Fruit fly (Drosophila melanogaster) whole organism, embryonic: ENCODE measurements around the gene ball.

ENCODE experiments used
- CG10321 ChIP-seq: fragments of 200-800 bp; sonication (Bioruptor generic); IDR thresholded peaks from 2 replicates; pipeline ENCODE4 v1.3.6; 2022; ENCODE audit warnings: missing biosample characterization, missing genetic modification characterization
- CG11723 ChIP-seq: fragments of 200-800 bp; sonication (Bioruptor generic); optimal IDR thresholded peaks from 2 replicates; lab custom pipeline; 2017; ENCODE audit warnings: missing biosample characterization, mild to moderate bottlenecking, missing genetic modification characterization
- CG12769 ChIP-seq: fragments of 200-800 bp; sonication (Bioruptor generic); optimal IDR thresholded peaks from 2 replicates; lab custom pipeline; 2019; ENCODE audit warnings: missing biosample characterization, mild to moderate bottlenecking, missing genetic modification characterization, moderate library complexity
- CG13296 ChIP-seq: fragments of 200-800 bp; sonication (Bioruptor generic); optimal IDR thresholded peaks from 3 replicates; lab custom pipeline; 2018; ENCODE audit warnings: missing biosample characterization, mild to moderate bottlenecking, missing genetic modification characterization
- CG14014 ChIP-seq: fragments of 200-800 bp; sonication (Bioruptor generic); IDR thresholded peaks from 2 replicates; pipeline ENCODE4 v1.3.6; 2022; ENCODE audit warnings: missing biosample characterization, missing genetic modification characterization
- CG14050 ChIP-seq: fragments of 200-800 bp; sonication (Bioruptor generic); IDR thresholded peaks from 3 replicates; pipeline ENCODE4 v1.3.6; 2022; ENCODE audit warnings: missing biosample characterization, missing genetic modification characterization
- CG14441 ChIP-seq: fragments of 200-800 bp; sonication (Bioruptor generic); IDR thresholded peaks from 2 replicates; pipeline ENCODE4 v1.3.6; 2022; ENCODE audit warnings: missing biosample characterization, missing genetic modification characterization
- CG17568 ChIP-seq: fragments of 200-800 bp; sonication (Bioruptor generic); optimal IDR thresholded peaks from 2 replicates; lab custom pipeline; 2018; ENCODE audit warnings: missing biosample characterization, mild to moderate bottlenecking, missing genetic modification characterization, moderate library complexity
- CG17802 ChIP-seq: fragments of 200-800 bp; sonication (Bioruptor generic); optimal IDR thresholded peaks from 2 replicates; lab custom pipeline; 2018; ENCODE audit warnings: missing biosample characterization, mild to moderate bottlenecking, missing genetic modification characterization, moderate library complexity
- CG17912 ChIP-seq: fragments of 200-800 bp; sonication (Bioruptor generic); optimal IDR thresholded peaks from 2 replicates; lab custom pipeline; 2018; ENCODE audit warnings: missing biosample characterization, mild to moderate bottlenecking, missing genetic modification characterization
- CG18764 ChIP-seq: fragments of 200-800 bp; sonication (Bioruptor generic); optimal IDR thresholded peaks from 3 replicates; lab custom pipeline; 2016; ENCODE audit warnings: missing biosample characterization, missing genetic modification characterization
- CG2202 ChIP-seq: fragments of 200-800 bp; sonication (Bioruptor generic); optimal IDR thresholded peaks from 2 replicates; lab custom pipeline; 2018; ENCODE audit warnings: missing biosample characterization, mild to moderate bottlenecking, missing genetic modification characterization
- CG2712 ChIP-seq: fragments of 200-800 bp; optimal IDR thresholded peaks from 3 replicates; lab custom pipeline; 2019; ENCODE audit warnings: missing biosample characterization, mild to moderate bottlenecking, missing genetic modification characterization, moderate library complexity
- CG31441 ChIP-seq: fragments of 200-800 bp; sonication (Bioruptor generic); IDR thresholded peaks from 2 replicates; pipeline ENCODE4 v1.3.6; 2022; ENCODE audit warnings: missing biosample characterization, missing genetic modification characterization
- CG32532 ChIP-seq: fragments of 200-800 bp; sonication (Bioruptor generic); IDR thresholded peaks from 2 replicates; pipeline ENCODE4 v1.3.6; 2022; ENCODE audit warnings: missing biosample characterization, missing genetic modification characterization
- CG34224 ChIP-seq: fragments of 200-800 bp; sonication (Bioruptor generic); IDR thresholded peaks from 3 replicates; pipeline ENCODE4 v1.3.6; 2022; ENCODE audit warnings: missing biosample characterization, missing genetic modification characterization; ENCODE audit not compliant: partially characterized antibody
- CG4617 ChIP-seq: fragments of 200-800 bp; sonication (Bioruptor generic); optimal IDR thresholded peaks from 3 replicates; lab custom pipeline; 2016; ENCODE audit warnings: missing biosample characterization, missing genetic modification characterization, borderline replicate concordance
- CG5180 ChIP-seq: fragments of 200-800 bp; sonication (Bioruptor generic); optimal IDR thresholded peaks from 3 replicates; lab custom pipeline; 2017; ENCODE audit warnings: missing biosample characterization, missing genetic modification characterization, mild to moderate bottlenecking, moderate library complexity, missing genetic modification reagents
- CG8388 ChIP-seq: fragments of 200-800 bp; sonication (Bioruptor generic); optimal IDR thresholded peaks from 2 replicates; lab custom pipeline; 2019; ENCODE audit warnings: missing biosample characterization, mild to moderate bottlenecking, missing genetic modification characterization, moderate library complexity
- CG9727 ChIP-seq: fragments of 200-800 bp; sonication (Bioruptor generic); optimal IDR thresholded peaks from 3 replicates; lab custom pipeline; 2017; ENCODE audit warnings: missing biosample characterization, mild to moderate bottlenecking, missing genetic modification characterization
- Dip3 ChIP-seq: fragments of 200-800 bp; sonication (Bioruptor generic); optimal IDR thresholded peaks from 3 replicates; lab custom pipeline; 2016; ENCODE audit warnings: missing biosample characterization, missing genetic modification characterization
- Drgx ChIP-seq: fragments of 200-800 bp; sonication (Bioruptor generic); IDR thresholded peaks from 2 replicates; pipeline ENCODE4 v1.3.6; 2022; ENCODE audit warnings: missing biosample characterization, missing genetic modification characterization
- E2f1 ChIP-seq: fragments of 200-800 bp; sonication (Bioruptor generic); IDR thresholded peaks from 2 replicates; pipeline ENCODE4 v1.3.6; 2022; ENCODE audit warnings: missing biosample characterization, missing genetic modification characterization
- HLH54F ChIP-seq: fragments of 200-800 bp; sonication (Bioruptor generic); optimal IDR thresholded peaks from 3 replicates; lab custom pipeline; 2016; ENCODE audit warnings: missing biosample characterization, missing genetic modification characterization
- Hmr ChIP-seq: fragments of 200-800 bp; sonication (Bioruptor generic); optimal IDR thresholded peaks from 3 replicates; lab custom pipeline; 2017; ENCODE audit warnings: mild to moderate bottlenecking, missing biosample characterization, missing genetic modification reagents, missing genetic modification characterization
- Hr51 ChIP-seq, 2 experiments: fragments of 200-800 bp; sonication (Bioruptor generic); optimal IDR thresholded peaks; 2 replicates in 1 of 2; 3 replicates in 1 of 2; lab custom pipeline; 2016 to 2018; ENCODE audit warnings: missing biosample characterization in 2 of 2, missing genetic modification characterization in 2 of 2, mild to moderate bottlenecking in 1 of 2, moderate library complexity in 1 of 2
- MESR4 ChIP-seq: fragments of 200-800 bp; sonication (Bioruptor generic); optimal IDR thresholded peaks from 2 replicates; lab custom pipeline; 2018; ENCODE audit warnings: missing biosample characterization, mild to moderate bottlenecking, missing genetic modification characterization, moderate library complexity
- MTF-1 ChIP-seq: fragments of 200-800 bp; sonication (Bioruptor generic); optimal IDR thresholded peaks from 2 replicates; lab custom pipeline; 2018; ENCODE audit warnings: missing biosample characterization, mild to moderate bottlenecking, missing genetic modification characterization, borderline replicate concordance
- Poxn ChIP-seq: fragments of 200-800 bp; sonication (Bioruptor generic); IDR thresholded peaks from 2 replicates; pipeline ENCODE4 v1.3.6; 2022; ENCODE audit warnings: missing biosample characterization, missing genetic modification characterization
- Scr ChIP-seq: fragments of 200-800 bp; sonication (Bioruptor generic); IDR thresholded peaks from 2 replicates; pipeline ENCODE4 v1.3.6; 2022; ENCODE audit warnings: missing biosample characterization, missing genetic modification characterization; ENCODE audit not compliant: partially characterized antibody
- Six4 ChIP-seq: fragments of 200-800 bp; sonication (Bioruptor generic); optimal IDR thresholded peaks from 2 replicates; lab custom pipeline; 2016; ENCODE audit warnings: missing biosample characterization, missing genetic modification characterization
- Stat92E ChIP-seq, 3 experiments: fragments of >200 bp in 2 of 3; fragments of 200-800 bp in 1 of 3; sonication (Bioruptor generic) in 1 of 3; optimal IDR thresholded peaks; 2 replicates each; lab custom pipeline; 2017 to 2019; ENCODE audit warnings: missing biosample characterization in 3 of 3, missing genetic modification characterization in 3 of 3, mild to moderate bottlenecking in 1 of 3, moderate library complexity in 1 of 3
- bbx ChIP-seq: fragments of 200-800 bp; sonication (Bioruptor generic); IDR thresholded peaks from 2 replicates; pipeline ENCODE4 v1.3.6; 2022; ENCODE audit warnings: missing biosample characterization, missing genetic modification characterization; ENCODE audit not compliant: partially characterized antibody
- cwo ChIP-seq: fragments of 200-800 bp; sonication (Bioruptor generic); optimal IDR thresholded peaks from 3 replicates; lab custom pipeline; 2017; ENCODE audit warnings: missing biosample characterization, missing genetic modification characterization, mild to moderate bottlenecking, moderate library complexity, missing genetic modification reagents
- disco-r ChIP-seq: fragments of 200-800 bp; sonication (Bioruptor generic); optimal IDR thresholded peaks from 2 replicates; lab custom pipeline; 2016; ENCODE audit warnings: missing biosample characterization, missing genetic modification characterization
- eyg ChIP-seq: fragments of 200-800 bp; sonication (Bioruptor generic); optimal IDR thresholded peaks from 3 replicates; lab custom pipeline; 2016; ENCODE audit warnings: missing biosample characterization, missing genetic modification characterization
- fd96Cb ChIP-seq: fragments of 200-800 bp; sonication (Bioruptor generic); optimal IDR thresholded peaks from 2 replicates; lab custom pipeline; 2018; ENCODE audit warnings: missing biosample characterization, mild to moderate bottlenecking, missing genetic modification characterization, moderate library complexity
- ftz-f1 ChIP-seq: fragments of 200-800 bp; sonication (Bioruptor generic); optimal IDR thresholded peaks from 2 replicates; lab custom pipeline; 2016; ENCODE audit warnings: missing biosample characterization, missing genetic modification characterization
- fu2 ChIP-seq: fragments of 200-800 bp; sonication (Bioruptor generic); optimal IDR thresholded peaks from 2 replicates; lab custom pipeline; 2016; ENCODE audit warnings: missing biosample characterization, missing genetic modification characterization
- hkb ChIP-seq, 2 experiments: fragments of 200-800 bp in 1 of 2; fragments of >200 bp in 1 of 2; sonication (Bioruptor generic) in 1 of 2; IDR thresholded peaks in 1 of 2; optimal IDR thresholded peaks in 1 of 2; 2 replicates each; pipeline versions ENCODE4 v1.3.6 to Lab custom; 2017 to 2022; ENCODE audit warnings: missing biosample characterization in 1 of 2, missing genetic modification characterization in 1 of 2
- ken ChIP-seq: fragments of 200-800 bp; sonication (Bioruptor generic); IDR thresholded peaks from 3 replicates; pipeline ENCODE4 v1.3.6; 2022; ENCODE audit warnings: missing biosample characterization, missing genetic modification characterization
- maf-S ChIP-seq: fragments of 200-800 bp; sonication (Bioruptor generic); optimal IDR thresholded peaks from 2 replicates; lab custom pipeline; 2016; ENCODE audit warnings: missing biosample characterization, missing genetic modification characterization
- pnt ChIP-seq: fragments of 200-800 bp; sonication (Bioruptor generic); optimal IDR thresholded peaks from 3 replicates; lab custom pipeline; 2016; ENCODE audit warnings: missing biosample characterization, missing genetic modification characterization
- prd ChIP-seq, 3 experiments: fragments of >200 bp in 2 of 3; fragments of 200-800 bp in 1 of 3; sonication (Bioruptor generic) in 1 of 3; optimal IDR thresholded peaks in 2 of 3; IDR thresholded peaks in 1 of 3; 2 replicates in 2 of 3; 3 replicates in 1 of 3; pipeline versions ENCODE4 v1.3.6 to Lab custom; 2017 to 2022; ENCODE audit warnings: missing biosample characterization in 1 of 3, missing genetic modification characterization in 1 of 3
- salm ChIP-seq: fragments of 200-800 bp; sonication (Bioruptor generic); optimal IDR thresholded peaks from 2 replicates; lab custom pipeline; 2018; ENCODE audit warnings: missing biosample characterization, mild to moderate bottlenecking, missing genetic modification characterization
- seq ChIP-seq: fragments of 200-800 bp; sonication (Bioruptor generic); IDR thresholded peaks from 2 replicates; pipeline ENCODE4 v1.3.6; 2022; ENCODE audit warnings: missing biosample characterization, missing genetic modification characterization
- stc ChIP-seq: fragments of 200-800 bp; sonication (Bioruptor generic); IDR thresholded peaks from 2 replicates; pipeline ENCODE4 v1.3.6; 2022; ENCODE audit warnings: missing biosample characterization, missing genetic modification characterization
- zfh2 ChIP-seq: fragments of 200-800 bp; sonication (Bioruptor generic); optimal IDR thresholded peaks from 2 replicates; lab custom pipeline; 2016; ENCODE audit warnings: missing biosample characterization, missing genetic modification characterization

The ball gene

DNA sequence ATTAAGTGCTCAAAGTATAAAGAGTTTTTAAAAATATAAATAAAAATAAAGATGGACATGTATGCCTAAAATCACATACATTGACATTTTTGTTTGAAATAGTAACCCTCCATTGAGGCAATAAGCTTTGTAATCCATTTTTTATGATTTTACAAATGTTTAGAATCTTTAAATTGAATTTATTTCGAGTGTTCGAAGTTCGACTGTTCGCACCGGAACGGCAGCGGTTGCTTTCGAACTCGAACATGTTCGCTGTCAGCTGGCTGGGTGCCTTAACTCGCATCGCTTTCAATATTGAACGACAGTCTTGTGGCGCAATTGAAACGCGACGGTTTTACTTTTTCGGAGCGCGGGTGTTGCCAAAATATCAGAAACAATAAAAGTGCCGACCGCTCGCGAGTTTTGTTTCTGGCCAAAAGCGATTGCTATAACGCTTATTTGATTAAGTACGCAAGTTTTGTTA is 48.9 kb upstream of the ball start, which contains the start of gene CG46339 (continued):
- TF ChIP-seq E2f1 (GFP tag; lab: Robert Waterston, UW) (no peak), Hr51 (GFP tag; optimal IDR thresholded peaks at IDR 0.05; lab: Kevin White, UChicago) (peak in 1 of 2 experiments; percentile 25), Poxn (GFP tag; lab: Robert Waterston, UW) (no peak), hkb (optimal IDR thresholded peaks at IDR 0.05; lab: Kevin White, UChicago) (no peak), hkb (GFP tag; IDR thresholded peaks at IDR 0.05; lab: Robert Waterston, UW) (peak; percentile 57), Hmr (GFP tag; lab: Kevin White, UChicago) (peak; percentile 90), CG32532 (GFP tag; lab: Robert Waterston, UW) (peak; percentile 90), prd (optimal IDR thresholded peaks at IDR 0.05; lab: Kevin White, UChicago) (no peak), prd (GFP tag; IDR thresholded peaks at IDR 0.05; lab: Robert Waterston, UW) (peak; percentile 36; the same call in 1 of the 3 replicates), Scr (GFP tag; lab: Robert Waterston, UW) (peak; percentile 37), CG17912 (GFP tag; lab: Kevin White, UChicago) (no peak), CG5180 (GFP tag; lab: Kevin White, UChicago) (peak; percentile 99), HLH54F (GFP tag; lab: Kevin White, UChicago) (peak; percentile 25), CG17802 (tag; lab: Kevin White, UChicago) (no peak), salm (tag; lab: Kevin White, UChicago) (no peak), zfh2 (GFP tag; lab: Kevin White, UChicago) (no peak), Dip3 (GFP tag; lab: Kevin White, UChicago) (no peak), seq (GFP tag; lab: Robert Waterston, UW) (peak; percentile 32; the same call in 1 of the 2 replicates), Six4 (GFP tag; lab: Kevin White, UChicago) (peak; percentile 6), fd96Cb (tag; lab: Kevin White, UChicago) (peak; percentile 57), CG8388 (GFP tag; lab: Kevin White, UChicago) (peak; percentile 27), CG2712 (peak; percentile 53), eyg (GFP tag; lab: Kevin White, UChicago) (peak; percentile 19), ken (GFP tag; lab: Robert Waterston, UW) (no peak), ftz-f1 (GFP tag; lab: Kevin White, UChicago) (peak; percentile 28), cwo (GFP tag; lab: Kevin White, UChicago) (peak; percentile 68), CG10321 (GFP tag; lab: Robert Waterston, UW) (0 out of 2 replicates have a peak, but pooled peaks have one; percentile 5), CG14014 (GFP tag; lab: Robert Waterston, UW) (no peak; the same call in 1 of the 2 replicates), CG17568 (GFP tag; lab: Kevin White, UChicago) (peak; percentile 68), CG14050 (GFP tag; lab: Robert Waterston, UW) (peak; percentile 52; the same call in 2 of the 3 replicates), MESR4 (GFP tag; lab: Kevin White, UChicago) (peak; percentile 33), Stat92E (GFP tag; optimal IDR thresholded peaks at IDR 0.05; lab: Kevin White, UChicago) (no peak), CG9727 (GFP tag; lab: Kevin White, UChicago) (peak; percentile 20), pnt (GFP tag; lab: Kevin White, UChicago) (no peak), CG4617 (GFP tag; lab: Kevin White, UChicago) (no peak), CG34224 (GFP tag; lab: Robert Waterston, UW) (peak; percentile 25), fu2 (GFP tag; lab: Kevin White, UChicago) (no peak), CG2202 (tag; lab: Kevin White, UChicago) (peak; percentile 6), CG18764 (GFP tag; lab: Kevin White, UChicago) (peak; percentile 31), maf-S (GFP tag; lab: Kevin White, UChicago) (no peak), CG31441 (GFP tag; lab: Robert Waterston, UW) (0 out of 2 replicates have a peak, but pooled peaks have one; percentile 32), MTF-1 (GFP tag; lab: Kevin White, UChicago) (peak; percentile 72), bbx (GFP tag; lab: Robert Waterston, UW) (peak; percentile 67; the same call in 1 of the 2 replicates), disco-r (GFP tag; lab: Kevin White, UChicago) (no peak), Drgx (GFP tag; lab: Robert Waterston, UW) (peak; percentile 53), CG13296 (GFP tag; lab: Kevin White, UChicago) (peak; percentile 82), stc (no peak), CG14441 (GFP tag; lab: Robert Waterston, UW) (0 out of 2 replicates have a peak, but pooled peaks have one; percentile 41), CG12769 (tag; lab: Kevin White, UChicago) (peak; percentile 65), CG11723 (GFP tag; lab: Kevin White, UChicago) (peak; percentile 49)
